Worm (Caenorhabditis elegans) whole organism, mixed stage, embryonic: Measurements from ENCODE around the gene srh-286.

Experiments
- ceh-83 ChIP-seq: fragments of 200-800 bp; sonication (Bioruptor generic); optimal IDR thresholded peaks from 2 replicates; lab custom pipeline; 2018; ENCODE audit warnings: mild to moderate bottlenecking, missing genetic modification characterization, missing compliant biosample characterization
- elt-3 ChIP-seq: fragments of 150-350 bp; optimal IDR thresholded peaks from 2 replicates; lab custom pipeline; 2014; ENCODE audit warnings: missing biosample characterization, missing genetic modification characterization
- ham-2 ChIP-seq: fragments of 200-800 bp; sonication (Bioruptor generic); optimal IDR thresholded peaks from 2 replicates; lab custom pipeline; 2018; ENCODE audit warnings: mild to moderate bottlenecking, missing genetic modification characterization, missing compliant biosample characterization
- lin-13 ChIP-seq: fragments of 150-350 bp; optimal IDR thresholded peaks from 2 replicates; lab custom pipeline; 2014; ENCODE audit warnings: missing biosample characterization, missing genetic modification characterization
- mab-5 ChIP-seq: fragments of 150-350 bp; optimal IDR thresholded peaks from 2 replicates; lab custom pipeline; 2014; ENCODE audit warnings: missing biosample characterization, missing genetic modification characterization
- nhr-76 ChIP-seq: sonication (generic microtip); optimal IDR thresholded peaks from 2 replicates; lab custom pipeline; 2017; ENCODE audit warnings: missing biosample characterization, missing genetic modification characterization
- snpc-4 ChIP-seq: fragments of 150-350 bp; optimal IDR thresholded peaks from 2 replicates; lab custom pipeline; 2014; ENCODE audit warnings: missing biosample characterization, missing genetic modification characterization
- unc-39 ChIP-seq: fragments of 150-350 bp; optimal IDR thresholded peaks from 2 replicates; lab custom pipeline; 2014; ENCODE audit warnings: missing biosample characterization, missing genetic modification characterization
- unc-62 ChIP-seq: fragments of 150-350 bp; optimal IDR thresholded peaks from 2 replicates; lab custom pipeline; 2014; ENCODE audit warnings: missing biosample characterization, missing genetic modification reagents, missing genetic modification characterization

ce11 chrV:17888939-17889338, 44.9 kb upstream of the srh-286 start, which contains the start of gene C06H5.6:
- TF ChIP-seq elt-3 (tag; lab: Kevin White, UChicago) (no peak), ceh-83 (GFP tag; lab: Kevin White, UChicago) (no peak), lin-13 (tag; lab: Kevin White, UChicago) (no peak), nhr-76 (tag; lab: Kevin White, UChicago) (no peak), mab-5 (tag; lab: Kevin White, UChicago) (no peak), unc-62 (no peak), ham-2 (GFP tag; lab: Kevin White, UChicago) (no peak), unc-39 (tag; lab: Kevin White, UChicago) (no peak), snpc-4 (tag; lab: Kevin White, UChicago) (no peak)
